Fruit fly (Drosophila melanogaster): ENCODE measurements around the gene CG31195.

CG31195 gene

dm6 chr3R:20773174-20773573 is 11.0 kb upstream of the CG31195 start:
- TF ChIP-seq foxo (GFP tag; optimal IDR thresholded peaks at IDR 0.05) (peak in 1 of 2 experiments; percentile 19), tai (GFP tag; optimal IDR thresholded peaks at IDR 0.05) (no peak)

DNA sequence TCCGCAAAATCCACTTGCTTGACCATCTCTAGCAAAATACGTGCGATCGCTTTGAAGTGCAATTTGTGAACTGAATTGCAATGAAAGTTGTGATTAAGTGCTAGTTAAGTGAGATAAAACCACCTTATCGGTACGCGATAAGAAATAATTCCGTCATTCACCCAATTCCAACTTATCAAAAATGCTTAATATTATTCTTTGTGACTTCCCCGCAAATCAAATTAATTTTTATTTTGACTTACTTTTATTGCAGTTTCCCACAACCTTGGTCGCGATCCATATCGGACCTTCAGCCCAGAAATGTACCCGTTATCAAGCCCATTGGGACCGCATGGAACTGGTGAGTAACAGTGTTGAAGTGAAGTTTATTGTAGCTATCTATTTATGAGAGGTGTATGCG is 10.4 kb upstream of the CG31195 start, which contains the start of gene Takl1:
Takl1 (minus strand) TSS at position 59 of the 400 bp plus-strand sequence.
- TF ChIP-seq CG32264 (GFP tag; optimal IDR thresholded peaks at IDR 0.05) (no peak), CG9705 (GFP tag; optimal IDR thresholded peaks at IDR 0.05) (no peak), Dif (GFP tag; optimal IDR thresholded peaks at IDR 0.05; ENCODE audit: partially characterized antibody) (no peak), pan (optimal IDR thresholded peaks at IDR 0.05) (no peak), Jra (GFP tag; optimal IDR thresholded peaks at IDR 0.05) (no peak), Myc (optimal IDR thresholded peaks at IDR 0.05) (no peak), h (GFP tag; optimal IDR thresholded peaks at IDR 0.05) (no peak), Rel (GFP tag; optimal IDR thresholded peaks at IDR 0.05) (no peak), Rel (tag; optimal IDR thresholded peaks at IDR 0.05) (peak; percentile 97)

dm6 chr3R:20766156-20766486 is 4.0 kb upstream of the CG31195 start:
- TF ChIP-seq dsf (GFP tag; optimal IDR thresholded peaks at IDR 0.05; ENCODE audit: borderline replicate concordance), result no peak
- TF ChIP-seq dmrt93B (GFP tag; optimal IDR thresholded peaks at IDR 0.05), result no peak
- peak; percentile 85 for TF ChIP-seq Hr83 (GFP tag; optimal IDR thresholded peaks at IDR 0.05; ENCODE audit: poor library complexity, severe bottlenecking)

DNA sequence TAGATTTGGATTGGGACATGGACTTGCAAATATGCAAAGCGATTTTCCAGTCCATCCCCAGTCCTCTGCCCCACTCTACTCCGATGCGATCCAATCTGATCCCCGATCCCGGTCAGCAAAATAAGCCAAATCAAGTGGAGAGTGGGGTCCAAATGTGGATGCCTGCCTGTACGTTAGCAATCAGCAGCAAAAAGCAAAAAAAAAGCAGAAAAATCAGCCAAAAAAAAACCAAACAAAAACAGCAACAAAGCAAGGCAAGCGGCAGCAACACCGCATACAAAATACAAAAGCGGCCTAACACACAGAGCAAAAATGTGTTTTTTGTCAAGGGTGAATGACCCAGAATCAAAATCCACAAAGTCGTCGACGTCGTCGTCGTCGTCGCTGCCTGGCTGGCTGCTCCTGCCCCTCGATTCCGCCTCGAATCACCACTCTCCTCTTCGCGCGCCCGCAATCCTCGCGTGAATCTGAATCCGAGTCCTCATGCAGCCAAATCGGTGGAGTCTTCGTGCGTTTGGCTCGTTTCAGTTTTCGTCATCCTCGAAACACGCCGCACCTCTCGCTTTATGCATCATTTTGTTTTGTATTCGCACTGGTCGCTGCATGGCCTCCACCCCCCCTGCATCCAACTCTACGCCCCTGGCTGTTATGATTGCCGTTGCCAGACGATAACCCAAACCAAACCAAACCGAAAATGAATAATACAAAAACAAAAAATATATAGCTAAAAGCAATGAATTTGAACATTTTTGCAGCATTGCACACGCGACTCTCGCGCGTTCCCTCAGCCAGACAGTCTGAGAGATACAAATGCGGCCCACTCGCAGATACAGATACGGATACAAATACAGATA is 3.4 kb upstream of the CG31195 start:
- TF ChIP-seq sv (GFP tag; optimal IDR thresholded peaks at IDR 0.05), result no peak
- no peak for TF ChIP-seq Hr78 (GFP tag; optimal IDR thresholded peaks at IDR 0.05)
- peak; percentile 57 for TF ChIP-seq Dif (GFP tag; optimal IDR thresholded peaks at IDR 0.05; ENCODE audit: partially characterized antibody)
- peak; percentile 87 for TF ChIP-seq OdsH (GFP tag; optimal IDR thresholded peaks at IDR 0.05)
- peak; percentile 85 for TF ChIP-seq Hnf4 (GFP tag; optimal IDR thresholded peaks at IDR 0.05)
- TF ChIP-seq Sp1 (GFP tag; optimal IDR thresholded peaks at IDR 0.05), result peak; percentile 70
- no peak for TF ChIP-seq N (GFP tag; optimal IDR thresholded peaks at IDR 0.05)
- TF ChIP-seq Jra (GFP tag; optimal IDR thresholded peaks at IDR 0.05), result peak; percentile 81
- peak; percentile 89 for TF ChIP-seq br (GFP tag; optimal IDR thresholded peaks at IDR 0.05)
- peak; percentile 91 for TF ChIP-seq psq (GFP tag; optimal IDR thresholded peaks at IDR 0.05)
- peak; percentile 88 for TF ChIP-seq rgr (GFP tag; optimal IDR thresholded peaks at IDR 0.05)
- TF ChIP-seq Myc (optimal IDR thresholded peaks at IDR 0.05), result no peak
- TF ChIP-seq GATAd (GFP tag; optimal IDR thresholded peaks at IDR 0.05), result no peak
- no peak for TF ChIP-seq pan (optimal IDR thresholded peaks at IDR 0.05)
- TF ChIP-seq tai (GFP tag; optimal IDR thresholded peaks at IDR 0.05), result peak; percentile 94
- TF ChIP-seq lola (GFP tag; optimal IDR thresholded peaks at IDR 0.05), result no peak
- TF ChIP-seq usp (GFP tag; optimal IDR thresholded peaks at IDR 0.05), result no peak
- TF ChIP-seq Dfd (GFP tag; optimal IDR thresholded peaks at IDR 0.05), result no peak
- no peak for TF ChIP-seq dsf (GFP tag; optimal IDR thresholded peaks at IDR 0.05; ENCODE audit: borderline replicate concordance)
- TF ChIP-seq CG32264 (GFP tag; optimal IDR thresholded peaks at IDR 0.05), result peak; percentile 73
- TF ChIP-seq woc (GFP tag; optimal IDR thresholded peaks at IDR 0.05), result peak; percentile 78
- TF ChIP-seq dmrt93B (GFP tag; optimal IDR thresholded peaks at IDR 0.05), result peak; percentile 52
- TF ChIP-seq Rel (GFP tag; optimal IDR thresholded peaks at IDR 0.05), result peak; percentile 94
- TF ChIP-seq Rel (tag; optimal IDR thresholded peaks at IDR 0.05), result peak; percentile 58
- TF ChIP-seq CG9705 (GFP tag; optimal IDR thresholded peaks at IDR 0.05), result peak; percentile 21
- TF ChIP-seq ey (GFP tag; optimal IDR thresholded peaks at IDR 0.05), result peak; percentile 90
- TF ChIP-seq CrebA (GFP tag; optimal IDR thresholded peaks at IDR 0.05; ENCODE audit: borderline replicate concordance), result peak; percentile 74
- peak; percentile 50 for TF ChIP-seq sage (GFP tag; optimal IDR thresholded peaks at IDR 0.05)
- TF ChIP-seq foxo (GFP tag; optimal IDR thresholded peaks at IDR 0.05), result peak; percentile 40 to 91
- TF ChIP-seq brk (GFP tag; optimal IDR thresholded peaks at IDR 0.05), result peak; percentile 53
- TF ChIP-seq fru (GFP tag; optimal IDR thresholded peaks at IDR 0.05), result peak; percentile 87
- peak; percentile 42 for TF ChIP-seq Vsx2 (GFP tag; optimal IDR thresholded peaks at IDR 0.05; ENCODE audit: partially characterized antibody)
- TF ChIP-seq Mio (GFP tag; optimal IDR thresholded peaks at IDR 0.05), result peak; percentile 50
- peak in 1 of 2 experiments; percentile 14 for TF ChIP-seq dl (GFP tag; optimal IDR thresholded peaks at IDR 0.05; ENCODE audit: insufficient read depth in 1 of 2, partially characterized antibody in 2 of 2)
- peak; percentile 82 for TF ChIP-seq HLH106 (tag; optimal IDR thresholded peaks at IDR 0.05)
- TF ChIP-seq jim (GFP tag; optimal IDR thresholded peaks at IDR 0.05), result peak; percentile 91
- peak; percentile 88 for TF ChIP-seq Hr83 (GFP tag; optimal IDR thresholded peaks at IDR 0.05; ENCODE audit: poor library complexity, severe bottlenecking)
- no peak for TF ChIP-seq Abd-B (GFP tag; optimal IDR thresholded peaks at IDR 0.05)
- peak; percentile 97 for TF ChIP-seq h (GFP tag; optimal IDR thresholded peaks at IDR 0.05)
